Worm (Caenorhabditis elegans) whole organism, young adult: ENCODE data around the gene spp-28.

Experiments used
- B0336.3 ChIP-seq: fragments of 200-800 bp; sonication (Bioruptor generic); IDR thresholded peaks from 2 replicates; pipeline ENCODE4 v1.3.6; 2022; ENCODE audit warnings: missing genetic modification characterization, missing compliant biosample characterization
- C17E4.6 ChIP-seq: fragments of 200-800 bp; sonication (Bioruptor generic); IDR thresholded peaks from 2 replicates; pipeline ENCODE4 v1.3.6; 2022; ENCODE audit warnings: missing genetic modification reagents, missing genetic modification characterization, missing compliant biosample characterization
- F10E7.11 ChIP-seq: sonication (generic microtip); optimal IDR thresholded peaks from 2 replicates; lab custom pipeline; 2017; ENCODE audit warnings: mild to moderate bottlenecking, missing genetic modification characterization, moderate library complexity, missing compliant biosample characterization
- F37B4.10 ChIP-seq: fragments of 200-800 bp; sonication (Bioruptor generic); IDR thresholded peaks from 2 replicates; pipeline ENCODE4 v1.3.6; 2022; ENCODE audit warnings: missing genetic modification characterization, missing compliant biosample characterization
- F49E8.2 ChIP-seq: sonication (generic microtip); optimal IDR thresholded peaks from 3 replicates; lab custom pipeline; 2017; ENCODE audit warnings: missing genetic modification characterization, mild to moderate bottlenecking, missing compliant biosample characterization, antibody characterized with exemption, moderate library complexity; ENCODE audit not compliant: insufficient read depth
- T07F8.4 ChIP-seq: sonication (generic microtip); optimal IDR thresholded peaks from 2 replicates; lab custom pipeline; 2016; ENCODE audit warnings: mild to moderate bottlenecking, missing genetic modification characterization, moderate library complexity, missing compliant biosample characterization
- Y53F4B.3 ChIP-seq: fragments of 200-800 bp; sonication (Bioruptor generic); IDR thresholded peaks from 2 replicates; pipeline ENCODE4 v1.3.6; 2022; ENCODE audit warnings: missing genetic modification reagents, missing genetic modification characterization, missing compliant biosample characterization
- Y53G8AR.9 ChIP-seq: fragments of 200-800 bp; sonication (Bioruptor generic); conservative IDR thresholded peaks from 2 replicates; pipeline ENCODE4 v1.3.6; 2022; ENCODE audit warnings: missing genetic modification reagents, missing genetic modification characterization, missing compliant biosample characterization
- Y56A3A.18 ChIP-seq: fragments of 200-800 bp; sonication (Bioruptor generic); IDR thresholded peaks from 2 replicates; pipeline ENCODE4 v1.3.6; 2022; ENCODE audit warnings: missing genetic modification reagents, missing genetic modification characterization, missing compliant biosample characterization
- Y67H2A.10 ChIP-seq: fragments of 200-800 bp; sonication (Bioruptor generic); conservative IDR thresholded peaks from 2 replicates; pipeline ENCODE4 v1.3.6; 2022; ENCODE audit warnings: missing genetic modification reagents, missing genetic modification characterization, missing compliant biosample characterization
- Y95B8A.8 ChIP-seq: fragments of 200-800 bp; sonication (Bioruptor generic); IDR thresholded peaks from 2 replicates; pipeline ENCODE4 v1.3.6; 2022; ENCODE audit warnings: missing genetic modification reagents, missing genetic modification characterization, missing compliant biosample characterization
- ama-1 ChIP-seq, 3 experiments: fragments of 150-350 bp in 1 of 3; sonication (generic microtip) in 2 of 3; optimal IDR thresholded peaks; 2 replicates each; lab custom pipeline; 2014 to 2018; ENCODE audit warnings: missing biosample characterization in 2 of 3, missing genetic modification characterization in 2 of 3, missing genetic modification reagents in 2 of 3
- aptf-2 ChIP-seq: fragments of 200-800 bp; sonication (Bioruptor generic); conservative IDR thresholded peaks from 2 replicates; pipeline ENCODE4 v1.3.6; 2022; ENCODE audit warnings: missing genetic modification reagents, missing genetic modification characterization, missing compliant biosample characterization
- atf-7 ChIP-seq: sonication (generic microtip); optimal IDR thresholded peaks from 2 replicates; lab custom pipeline; 2017; ENCODE audit warnings: mild to moderate bottlenecking, missing genetic modification characterization, missing compliant biosample characterization
- athp-1 ChIP-seq: sonication (generic microtip); optimal IDR thresholded peaks from 2 replicates; lab custom pipeline; 2017; ENCODE audit warnings: mild to moderate bottlenecking, missing genetic modification characterization, missing compliant biosample characterization
- attf-3 ChIP-seq: fragments of 200-800 bp; sonication (Bioruptor generic); conservative IDR thresholded peaks from 2 replicates; pipeline ENCODE4 v1.3.6; 2022; ENCODE audit warnings: missing genetic modification reagents, missing genetic modification characterization, missing compliant biosample characterization
- attf-5 ChIP-seq: fragments of 200-800 bp; sonication (Bioruptor generic); optimal IDR thresholded peaks from 2 replicates; lab custom pipeline; 2018; ENCODE audit warnings: mild to moderate bottlenecking, missing genetic modification characterization, missing compliant biosample characterization
- ceh-58 ChIP-seq: fragments of 200-800 bp; sonication (Bioruptor generic); IDR thresholded peaks from 2 replicates; pipeline ENCODE4 v1.3.6; 2022; ENCODE audit warnings: missing genetic modification characterization, missing compliant biosample characterization
- chd-7 ChIP-seq: sonication (generic microtip); optimal IDR thresholded peaks from 2 replicates; lab custom pipeline; 2016; ENCODE audit warnings: mild to moderate bottlenecking, missing genetic modification characterization, moderate library complexity, missing compliant biosample characterization
- dox-1 ChIP-seq: fragments of 200-800 bp; sonication (Bioruptor generic); IDR thresholded peaks from 2 replicates; pipeline ENCODE4 v1.3.6; 2022; ENCODE audit warnings: missing genetic modification reagents, missing genetic modification characterization, missing compliant biosample characterization
- dpl-1 ChIP-seq: fragments of 150-350 bp; optimal IDR thresholded peaks from 2 replicates; lab custom pipeline; 2014; ENCODE audit warnings: missing biosample characterization, missing genetic modification reagents, missing genetic modification characterization
- efl-1 ChIP-seq: fragments of 150-350 bp; optimal IDR thresholded peaks from 2 replicates; lab custom pipeline; 2014; ENCODE audit warnings: missing biosample characterization, missing genetic modification reagents, missing genetic modification characterization
- egl-44 ChIP-seq: fragments of 200-800 bp; sonication (Bioruptor generic); IDR thresholded peaks from 2 replicates; pipeline ENCODE4 v1.3.6; 2022; ENCODE audit warnings: missing genetic modification reagents, missing genetic modification characterization, missing compliant biosample characterization
- gei-17 ChIP-seq: fragments of 200-800 bp; sonication (Bioruptor generic); optimal IDR thresholded peaks from 2 replicates; lab custom pipeline; 2018; ENCODE audit warnings: mild to moderate bottlenecking, missing genetic modification characterization, missing compliant biosample characterization
- him-1 ChIP-seq: sonication (generic microtip); optimal IDR thresholded peaks from 2 replicates; lab custom pipeline; 2016; ENCODE audit warnings: missing genotype, missing genetic modification reagents, missing genetic modification characterization, missing compliant biosample characterization
- hsf-1 ChIP-seq: fragments of 200-800 bp; sonication (Bioruptor generic); IDR thresholded peaks from 2 replicates; pipeline ENCODE4 v1.3.6; 2022; ENCODE audit warnings: missing genetic modification reagents, missing genetic modification characterization, missing compliant biosample characterization
- let-607 ChIP-seq, 2 experiments: fragments of 200-800 bp in 1 of 2; sonication (Bioruptor generic) in 1 of 2; sonication (generic microtip) in 1 of 2; optimal IDR thresholded peaks; 2 replicates each; lab custom pipeline; 2016 to 2018; ENCODE audit warnings: mild to moderate bottlenecking in 2 of 2, missing compliant biosample characterization in 2 of 2, missing genetic modification characterization in 2 of 2, moderate library complexity in 2 of 2, missing genotype in 1 of 2
- lin-54 ChIP-seq: fragments of 200-800 bp; sonication (Bioruptor generic); optimal IDR thresholded peaks from 2 replicates; lab custom pipeline; 2018; ENCODE audit warnings: mild to moderate bottlenecking, missing genetic modification characterization, missing compliant biosample characterization
- lsl-1 ChIP-seq: fragments of 200-800 bp; sonication (Bioruptor generic); optimal IDR thresholded peaks from 2 replicates; lab custom pipeline; 2018; ENCODE audit warnings: mild to moderate bottlenecking, missing genetic modification characterization, moderate library complexity, missing compliant biosample characterization
- madf-10 ChIP-seq: sonication (generic microtip); optimal IDR thresholded peaks from 2 replicates; lab custom pipeline; 2016; ENCODE audit warnings: mild to moderate bottlenecking, missing genetic modification characterization, missing compliant biosample characterization
- madf-6 ChIP-seq: fragments of 200-800 bp; sonication (Bioruptor generic); IDR thresholded peaks from 2 replicates; pipeline ENCODE4 v1.3.6; 2022; ENCODE audit warnings: missing genetic modification reagents, missing genetic modification characterization, missing compliant biosample characterization
- mel-28 ChIP-seq: sonication (generic microtip); optimal IDR thresholded peaks from 2 replicates; lab custom pipeline; 2016; ENCODE audit warnings: borderline replicate concordance, mild to moderate bottlenecking, missing genetic modification characterization, missing compliant biosample characterization
- mes-4 ChIP-seq: sonication (generic microtip); optimal IDR thresholded peaks from 2 replicates; lab custom pipeline; 2016; ENCODE audit warnings: missing genotype, missing genetic modification characterization, missing compliant biosample characterization
- nfyb-1 ChIP-seq: fragments of 200-800 bp; sonication (Bioruptor generic); IDR thresholded peaks from 2 replicates; pipeline ENCODE4 v1.3.6; 2022; ENCODE audit warnings: missing genetic modification reagents, missing genetic modification characterization, missing compliant biosample characterization
- nhr-179 ChIP-seq: sonication (generic microtip); optimal IDR thresholded peaks from 2 replicates; lab custom pipeline; 2016; ENCODE audit warnings: mild to moderate bottlenecking, missing genetic modification characterization, missing compliant biosample characterization
- nhr-27 ChIP-seq: fragments of 200-800 bp; sonication (Bioruptor generic); optimal IDR thresholded peaks from 2 replicates; lab custom pipeline; 2018; ENCODE audit warnings: mild to moderate bottlenecking, missing genetic modification characterization, moderate library complexity, missing compliant biosample characterization
- nhr-90 ChIP-seq: sonication (generic microtip); optimal IDR thresholded peaks from 2 replicates; lab custom pipeline; 2016; ENCODE audit warnings: missing genotype, mild to moderate bottlenecking, missing genetic modification characterization, missing compliant biosample characterization
- pha-4 ChIP-seq: fragments of 150-350 bp; sonication (generic microtip); optimal IDR thresholded peaks from 2 replicates; lab custom pipeline; 2014; ENCODE audit warnings: missing biosample characterization, missing genetic modification reagents, missing genetic modification characterization
- rcor-1 ChIP-seq: fragments of 200-800 bp; sonication (Bioruptor generic); IDR thresholded peaks from 2 replicates; pipeline ENCODE4 v1.3.6; 2022; ENCODE audit warnings: missing genetic modification reagents, missing genetic modification characterization, missing compliant biosample characterization
- rpc-1 ChIP-seq, 2 experiments: fragments of 150-350 bp in 1 of 2; sonication (generic microtip) in 1 of 2; optimal IDR thresholded peaks; 2 replicates each; lab custom pipeline; 2014 to 2018; ENCODE audit warnings: missing biosample characterization in 1 of 2, missing genetic modification characterization in 1 of 2, missing genetic modification reagents in 1 of 2, missing genotype in 1 of 2
- sdz-38 ChIP-seq: sonication (generic microtip); optimal IDR thresholded peaks from 2 replicates; lab custom pipeline; 2016; ENCODE audit warnings: missing genotype, missing genetic modification characterization, missing compliant biosample characterization
- snpc-1.1 ChIP-seq: sonication (generic microtip); optimal IDR thresholded peaks from 2 replicates; lab custom pipeline; 2017; ENCODE audit warnings: missing genetic modification characterization, mild to moderate bottlenecking, missing compliant biosample characterization, antibody characterized with exemption, moderate library complexity, missing genotype, missing genetic modification reagents; ENCODE audit not compliant: insufficient read depth
- snpc-3.4 ChIP-seq: sonication (generic microtip); optimal IDR thresholded peaks from 2 replicates; lab custom pipeline; 2017; ENCODE audit warnings: missing genetic modification characterization, mild to moderate bottlenecking, missing compliant biosample characterization, antibody characterized with exemption, moderate library complexity, missing genotype, missing genetic modification reagents
- tbx-9 ChIP-seq: sonication (generic microtip); optimal IDR thresholded peaks from 2 replicates; lab custom pipeline; 2016; ENCODE audit warnings: borderline replicate concordance, missing genetic modification characterization, inconsistent platforms, missing compliant biosample characterization
- xnd-1 ChIP-seq: sonication (generic microtip); optimal IDR thresholded peaks from 2 replicates; lab custom pipeline; 2016; ENCODE audit warnings: missing genotype, missing genetic modification reagents, missing genetic modification characterization, missing compliant biosample characterization
- ztf-26 ChIP-seq: sonication (generic microtip); optimal IDR thresholded peaks from 2 replicates; lab custom pipeline; 2017; ENCODE audit warnings: missing genetic modification characterization, missing compliant biosample characterization
- ztf-6 ChIP-seq: fragments of 200-800 bp; sonication (Bioruptor generic); IDR thresholded peaks from 2 replicates; pipeline ENCODE4 v1.3.6; 2022; ENCODE audit warnings: missing genetic modification reagents, missing genetic modification characterization, missing compliant biosample characterization

spp-28 gene

ce11 chrIII:4195306-4196008 is 5.3 kb upstream of the spp-28 start:
- TF ChIP-seq lin-54 (GFP tag; lab: Kevin White, UChicago), result peak; percentile 54
- TF ChIP-seq rpc-1 (optimal IDR thresholded peaks at IDR 0.05; lab: Kevin White, UChicago), result no peak
- TF ChIP-seq rpc-1 (tag; optimal IDR thresholded peaks at IDR 0.05; lab: Kevin White, UChicago), result no peak
- no peak for TF ChIP-seq mes-4 (tag; lab: Kevin White, UChicago)
- no peak for TF ChIP-seq C17E4.6 (GFP tag; lab: Robert Waterston, UW)
- TF ChIP-seq rcor-1, result no peak
- no peak for TF ChIP-seq xnd-1 (tag; lab: Kevin White, UChicago)
- no peak for TF ChIP-seq Y95B8A.8 (GFP tag; lab: Robert Waterston, UW)
- TF ChIP-seq lsl-1, result no peak
- TF ChIP-seq tbx-9, result no peak
- TF ChIP-seq athp-1 (tag; lab: Kevin White, UChicago), result peak; percentile 68
- TF ChIP-seq Y67H2A.10 (GFP tag; lab: Robert Waterston, UW), result no peak
- no peak for TF ChIP-seq aptf-2 (GFP tag; lab: Robert Waterston, UW)
- no peak for TF ChIP-seq T07F8.4 (tag; lab: Kevin White, UChicago)
- peak; percentile 76 for TF ChIP-seq snpc-3.4 (tag; lab: Kevin White, UChicago)
- TF ChIP-seq hsf-1, result peak; percentile 30; the same call in 1 of the 2 replicates
- no peak for TF ChIP-seq pha-4 (tag; lab: Kevin White, UChicago)
- peak; percentile 96 for TF ChIP-seq ama-1 (optimal IDR thresholded peaks at IDR 0.05; lab: Kevin White, UChicago)
- TF ChIP-seq ama-1 (GFP tag; optimal IDR thresholded peaks at IDR 0.05; lab: Kevin White, UChicago), result peak in 1 of 2 experiments; percentile 68
- TF ChIP-seq attf-5 (GFP tag; lab: Kevin White, UChicago), result peak; percentile 24
- peak; percentile 94 for TF ChIP-seq Y53G8AR.9 (GFP tag; lab: Robert Waterston, UW)
- TF ChIP-seq ceh-58 (GFP tag; lab: Robert Waterston, UW), result no peak
- TF ChIP-seq ztf-26 (tag; lab: Kevin White, UChicago), result peak; percentile 56
- TF ChIP-seq nfyb-1 (GFP tag; lab: Robert Waterston, UW), result peak; percentile 91
- TF ChIP-seq ztf-6, result no peak
- no peak for TF ChIP-seq him-1
- TF ChIP-seq dpl-1, result no peak
- peak; percentile 63 for TF ChIP-seq F10E7.11 (tag; lab: Kevin White, UChicago)
- TF ChIP-seq Y56A3A.18, result peak; percentile 87
- peak; percentile 59 for TF ChIP-seq nhr-90
- TF ChIP-seq let-607 (tag; optimal IDR thresholded peaks at IDR 0.05; lab: Kevin White, UChicago), result peak; percentile 67 to 89
- TF ChIP-seq efl-1 (GFP tag; lab: Kevin White, UChicago), result no peak
- TF ChIP-seq F49E8.2 (tag; lab: Kevin White, UChicago), result no peak
- peak; percentile 54 for TF ChIP-seq mel-28
- peak; percentile 73 for TF ChIP-seq gei-17 (GFP tag; lab: Kevin White, UChicago)
- peak; percentile 46 for TF ChIP-seq dox-1
- TF ChIP-seq egl-44, result no peak
- peak; percentile 33 for TF ChIP-seq madf-10
- no peak for TF ChIP-seq attf-3 (GFP tag; lab: Robert Waterston, UW)
- no peak for TF ChIP-seq nhr-179 (tag; lab: Kevin White, UChicago)
- no peak for TF ChIP-seq nhr-27 (tag; lab: Kevin White, UChicago)
- peak; percentile 79 for TF ChIP-seq chd-7 (tag; lab: Kevin White, UChicago)
- no peak for TF ChIP-seq snpc-1.1 (tag; lab: Kevin White, UChicago)
- peak; percentile 84 for TF ChIP-seq atf-7 (tag; lab: Kevin White, UChicago)
- TF ChIP-seq madf-6, result peak; percentile 66
- TF ChIP-seq B0336.3, result peak; percentile 95
- no peak for TF ChIP-seq Y53F4B.3
- TF ChIP-seq sdz-38 (tag; lab: Kevin White, UChicago), result no peak
- TF ChIP-seq F37B4.10 (GFP tag; lab: Robert Waterston, UW), result no peak
